Worm (Caenorhabditis elegans): ENCODE results near the gene F46B3.8.
A peak's percentile ranks its signal among the peaks of the same experiment; 100 is the strongest.

The F46B3.8 gene

DNA sequence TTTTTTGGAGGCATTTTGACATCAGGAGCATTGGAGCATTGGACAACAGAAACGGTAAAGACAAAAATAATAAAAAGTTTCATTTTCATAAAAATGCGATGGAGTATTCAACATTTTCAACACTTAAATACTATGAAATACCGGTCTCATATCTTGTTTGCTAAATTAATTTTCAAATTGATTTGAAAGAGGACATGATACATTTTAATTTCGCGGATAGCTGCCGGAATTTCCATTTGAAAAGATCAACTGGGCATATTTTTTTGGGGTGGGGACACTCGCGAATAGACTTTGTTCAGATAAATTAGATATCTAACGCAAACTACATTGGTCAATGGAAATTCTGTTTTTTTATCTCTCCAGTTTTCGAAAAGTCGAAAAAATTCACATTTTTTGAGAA is 28.2 kb downstream of the F46B3.8 start, which contains the start of gene F26F2.10:
TSS of gene F26F2.10 (minus strand) at position 101 of the 400 bp plus-strand sequence.
- TF ChIP-seq mab-9 (GFP tag; IDR thresholded peaks at IDR 0.05) = no peak
- no peak for TF ChIP-seq C34B4.2 (tag; optimal IDR thresholded peaks at IDR 0.05)
- TF ChIP-seq pag-3 (tag; optimal IDR thresholded peaks at IDR 0.05; ENCODE audit: borderline replicate concordance, insufficient read depth) = no peak

ce11 chrV:20580511-20581040 is 42.4 kb downstream of the F46B3.8 start, which contains the start of gene F26F2.7:
Gene F26F2.7, plus strand, starts transcription at chrV:20580990.
- TF ChIP-seq fos-1 (tag; optimal IDR thresholded peaks at IDR 0.05) (peak; percentile 28), unc-62 (GFP tag; optimal IDR thresholded peaks at IDR 0.05) (no peak), C04F5.9 (tag; optimal IDR thresholded peaks at IDR 0.05) (peak; percentile 64), nhr-19 (GFP tag; conservative IDR thresholded peaks at IDR 0.05) (peak; percentile 83), egl-13 (tag; optimal IDR thresholded peaks at IDR 0.05) (peak; percentile 80), ceh-63 (GFP tag; optimal IDR thresholded peaks at IDR 0.05) (no peak), ceh-8 (GFP tag; optimal IDR thresholded peaks at IDR 0.05) (peak; percentile 30), jun-1 (tag; optimal IDR thresholded peaks at IDR 0.05) (peak; percentile 40), ceh-82 (tag; optimal IDR thresholded peaks at IDR 0.05) (peak; percentile 61 to 80 (median 70)), lin-13 (GFP tag; optimal IDR thresholded peaks at IDR 0.05) (peak; percentile 80), efl-1 (optimal IDR thresholded peaks at IDR 0.05) (peak; percentile 64 to 73), efl-1 (GFP tag; optimal IDR thresholded peaks at IDR 0.05 in 1 of 2) (peak; percentile 75 to 96), mdl-1 (tag; optimal IDR thresholded peaks at IDR 0.05) (peak in 1 of 2 experiments; percentile 88), nhr-77 (tag; optimal IDR thresholded peaks at IDR 0.05) (no peak), nhr-12 (tag; optimal IDR thresholded peaks at IDR 0.05) (no peak), blmp-1 (tag; optimal IDR thresholded peaks at IDR 0.05) (peak; percentile 11), rnt-1 (tag; optimal IDR thresholded peaks at IDR 0.05) (no peak), grh-1 (GFP tag; IDR thresholded peaks at IDR 0.05) (peak; percentile 66; the same call in 1 of the 2 replicates), F16B12.6 (tag; optimal IDR thresholded peaks at IDR 0.05) (peak; percentile 53), C16A3.4 (tag; optimal IDR thresholded peaks at IDR 0.05) (peak; percentile 82), sup-37 (GFP tag; optimal IDR thresholded peaks at IDR 0.05) (peak; percentile 30), unc-130 (tag; optimal IDR thresholded peaks at IDR 0.05) (peak; percentile 86), nhr-76 (tag; optimal IDR thresholded peaks at IDR 0.05) (no peak), nhr-20 (tag; optimal IDR thresholded peaks at IDR 0.05) (peak; percentile 88), nhr-85 (tag) (peak; percentile 87), fkh-8 (tag; optimal IDR thresholded peaks at IDR 0.05) (peak; percentile 87), lir-3 (tag; optimal IDR thresholded peaks at IDR 0.05; ENCODE audit: poor library complexity) (no peak), hlh-17 (GFP tag; optimal IDR thresholded peaks at IDR 0.05; ENCODE audit: borderline replicate concordance) (no peak), lin-39 (tag; optimal IDR thresholded peaks at IDR 0.05) (peak; percentile 80), ztf-11 (tag; optimal IDR thresholded peaks at IDR 0.05) (peak in 1 of 2 experiments; percentile 67), tbx-2 (tag; optimal IDR thresholded peaks at IDR 0.05) (peak; percentile 89), elt-3 (tag; optimal IDR thresholded peaks at IDR 0.05) (peak in 2 of 6 experiments; percentile 33 to 66), Y116A8C.19 (tag; optimal IDR thresholded peaks at IDR 0.05; ENCODE audit: borderline replicate concordance) (no peak), lin-14 (GFP tag; optimal IDR thresholded peaks at IDR 0.05) (peak; percentile 92), pqm-1 (tag; optimal IDR thresholded peaks at IDR 0.05) (no peak), lin-15B (tag; optimal IDR thresholded peaks at IDR 0.05) (no peak), lin-35 (GFP tag; optimal IDR thresholded peaks at IDR 0.05) (peak; percentile 76 to 84), dsc-1 (tag; optimal IDR thresholded peaks at IDR 0.05) (peak; percentile 93), unc-86 (tag; optimal IDR thresholded peaks at IDR 0.05) (peak; percentile 79), swsn-7 (tag; optimal IDR thresholded peaks at IDR 0.05) (peak; percentile 90), ztf-4 (tag; optimal IDR thresholded peaks at IDR 0.05) (no peak), alr-1 (tag; optimal IDR thresholded peaks at IDR 0.05; ENCODE audit: borderline replicate concordance) (no peak), fkh-4 (tag; optimal IDR thresholded peaks at IDR 0.05; ENCODE audit: borderline replicate concordance) (peak; percentile 69), ceh-88 (GFP tag; IDR thresholded peaks at IDR 0.05) (peak; percentile 70), ets-5 (GFP tag; IDR thresholded peaks at IDR 0.05) (no peak), isw-1 (GFP tag; IDR thresholded peaks at IDR 0.05) (peak; percentile 65), mep-1 (tag; optimal IDR thresholded peaks at IDR 0.05) (peak; percentile 94)
